Worm (Caenorhabditis elegans) whole organism, L4 larva: ENCODE data around the gene unc-6.
A peak's percentile ranks its signal among the peaks of the same experiment; 100 is the strongest.
"Not testable (repeated sequence)": the region's sequence is repeated elsewhere in the genome, so short reads cannot be mapped to it uniquely, and the experiment has no call there.

Source experiments
- F10B5.3 ChIP-seq: sonication (generic microtip); optimal IDR thresholded peaks from 2 replicates; lab custom pipeline; 2016; ENCODE audit warnings: mild to moderate bottlenecking, missing genetic modification characterization, missing compliant biosample characterization
- F26F4.8 ChIP-seq: fragments of 200-800 bp; sonication (Bioruptor generic); conservative IDR thresholded peaks from 2 replicates; pipeline ENCODE4 v1.3.6; 2022; ENCODE audit warnings: missing genetic modification characterization, missing compliant biosample characterization
- F37D6.2 ChIP-seq: sonication (generic microtip); optimal IDR thresholded peaks from 2 replicates; lab custom pipeline; 2016; ENCODE audit warnings: mild to moderate bottlenecking, missing genetic modification characterization, missing compliant biosample characterization
- ZK337.2 ChIP-seq: fragments of 200-800 bp; sonication (Bioruptor generic); IDR thresholded peaks from 2 replicates; pipeline ENCODE4 v1.3.6; 2022; ENCODE audit warnings: missing genetic modification reagents, missing genetic modification characterization, missing compliant biosample characterization
- aly-2 ChIP-seq: sonication (generic microtip); optimal IDR thresholded peaks from 2 replicates; lab custom pipeline; 2018; ENCODE audit warnings: missing biosample characterization, missing genetic modification characterization
- ceh-20 ChIP-seq: fragments of 200-800 bp; sonication (Bioruptor generic); IDR thresholded peaks from 2 replicates; pipeline ENCODE4 v1.3.6; 2022; ENCODE audit warnings: missing genetic modification reagents, missing genetic modification characterization, missing compliant biosample characterization
- ceh-44 ChIP-seq: fragments of 200-800 bp; sonication (Bioruptor generic); IDR thresholded peaks from 2 replicates; pipeline ENCODE4 v1.3.6; 2022; ENCODE audit warnings: missing genetic modification reagents, missing genetic modification characterization, missing compliant biosample characterization
- daf-12 ChIP-seq: fragments of 150-350 bp; optimal IDR thresholded peaks from 2 replicates; lab custom pipeline; 2014; ENCODE audit warnings: missing biosample characterization, missing genetic modification reagents, missing genetic modification characterization
- daf-16 ChIP-seq, 3 experiments: sonication (generic microtip); optimal IDR thresholded peaks; 2 replicates each; lab custom pipeline; 2016 to 2017; ENCODE audit warnings: missing genetic modification characterization in 3 of 3, missing genetic modification reagents in 3 of 3, mild to moderate bottlenecking in 2 of 3, missing compliant biosample characterization in 2 of 3, missing biosample characterization in 1 of 3, moderate library complexity in 1 of 3
- dve-1 ChIP-seq: sonication (generic microtip); optimal IDR thresholded peaks from 2 replicates; lab custom pipeline; 2017; ENCODE audit warnings: antibody characterized with exemption, mild to moderate bottlenecking, missing genetic modification characterization, missing compliant biosample characterization; ENCODE audit not compliant: insufficient read depth
- egl-43 ChIP-seq: fragments of 200-800 bp; sonication (Bioruptor generic); IDR thresholded peaks from 2 replicates; pipeline ENCODE4 v1.3.6; 2022; ENCODE audit warnings: missing genetic modification reagents, missing genetic modification characterization, missing compliant biosample characterization
- fos-1 ChIP-seq: fragments of 150-350 bp; optimal IDR thresholded peaks from 2 replicates; lab custom pipeline; 2014; ENCODE audit warnings: missing biosample characterization, missing genetic modification characterization
- hlh-11 ChIP-seq: fragments of 200-800 bp; sonication (Bioruptor generic); optimal IDR thresholded peaks from 2 replicates; lab custom pipeline; 2018; ENCODE audit warnings: mild to moderate bottlenecking, missing genetic modification characterization, missing compliant biosample characterization
- hlh-30 ChIP-seq: sonication (generic microtip); optimal IDR thresholded peaks from 2 replicates; lab custom pipeline; 2017; ENCODE audit warnings: antibody characterized with exemption, mild to moderate bottlenecking, missing genetic modification characterization, missing compliant biosample characterization; ENCODE audit not compliant: insufficient read depth
- hmg-1.1 ChIP-seq: fragments of 200-800 bp; sonication (Bioruptor generic); IDR thresholded peaks from 2 replicates; pipeline ENCODE4 v1.3.6; 2022; ENCODE audit warnings: missing genetic modification reagents, missing genetic modification characterization, missing compliant biosample characterization
- lin-1 ChIP-seq: fragments of 200-800 bp; sonication (Bioruptor generic); IDR thresholded peaks from 2 replicates; pipeline ENCODE4 v1.3.6; 2022; ENCODE audit warnings: missing genetic modification reagents, missing genetic modification characterization, missing compliant biosample characterization
- mdl-1 ChIP-seq, 2 experiments: fragments of 150-350 bp in 1 of 2; sonication (generic microtip) in 1 of 2; optimal IDR thresholded peaks; 2 replicates each; lab custom pipeline; 2014 to 2017; ENCODE audit warnings: missing biosample characterization in 2 of 2, missing genetic modification characterization in 2 of 2
- mep-1 ChIP-seq: fragments of 150-350 bp; sonication (generic microtip); optimal IDR thresholded peaks from 3 replicates; lab custom pipeline; 2014; ENCODE audit warnings: missing biosample characterization, missing genetic modification characterization
- mxl-2 ChIP-seq: fragments of 200-800 bp; sonication (Bioruptor generic); conservative IDR thresholded peaks from 2 replicates; pipeline ENCODE4 v1.3.6; 2022; ENCODE audit warnings: missing genetic modification reagents, missing genetic modification characterization, missing compliant biosample characterization
- nhr-10 ChIP-seq: fragments of 150-350 bp; optimal IDR thresholded peaks from 2 replicates; lab custom pipeline; 2014; ENCODE audit warnings: missing biosample characterization, missing genetic modification characterization
- nhr-102 ChIP-seq: sonication (generic microtip); optimal IDR thresholded peaks from 2 replicates; lab custom pipeline; 2016; ENCODE audit warnings: mild to moderate bottlenecking, missing genetic modification characterization, moderate library complexity, missing compliant biosample characterization
- nhr-11 ChIP-seq: fragments of 150-350 bp; optimal IDR thresholded peaks from 2 replicates; lab custom pipeline; 2014; ENCODE audit warnings: missing biosample characterization, missing genetic modification characterization
- nhr-28 ChIP-seq: fragments of 150-350 bp; optimal IDR thresholded peaks from 2 replicates; lab custom pipeline; 2014; ENCODE audit warnings: missing biosample characterization, missing genetic modification characterization
- nhr-42 ChIP-seq: fragments of 200-800 bp; sonication (Bioruptor generic); IDR thresholded peaks from 2 replicates; pipeline ENCODE4 v1.3.6; 2022; ENCODE audit warnings: missing genetic modification characterization, missing compliant biosample characterization
- nhr-48 ChIP-seq: sonication (generic microtip); optimal IDR thresholded peaks from 2 replicates; lab custom pipeline; 2016; ENCODE audit warnings: mild to moderate bottlenecking, missing genetic modification characterization, missing compliant biosample characterization
- nhr-76 ChIP-seq: fragments of 150-350 bp; optimal IDR thresholded peaks from 2 replicates; lab custom pipeline; 2014; ENCODE audit warnings: missing biosample characterization, missing genetic modification characterization
- php-3 ChIP-seq: fragments of 200-800 bp; sonication (Bioruptor generic); IDR thresholded peaks from 2 replicates; pipeline ENCODE4 v1.3.6; 2022; ENCODE audit warnings: missing genetic modification reagents, missing genetic modification characterization, missing compliant biosample characterization
- pqm-1 ChIP-seq: sonication (generic microtip); optimal IDR thresholded peaks from 2 replicates; lab custom pipeline; 2017; ENCODE audit warnings: missing biosample characterization, missing genetic modification characterization
- saeg-2 ChIP-seq: fragments of 200-800 bp; sonication (Bioruptor generic); IDR thresholded peaks from 2 replicates; pipeline ENCODE4 v1.3.6; 2022; ENCODE audit warnings: missing genetic modification reagents, missing genetic modification characterization, missing compliant biosample characterization
- set-16 ChIP-seq: fragments of 200-800 bp; sonication (Bioruptor generic); IDR thresholded peaks from 2 replicates; pipeline ENCODE4 v1.3.6; 2022; ENCODE audit warnings: missing genetic modification reagents, missing genetic modification characterization, missing compliant biosample characterization
- snpc-1.2 ChIP-seq: fragments of 200-800 bp; sonication (Bioruptor generic); IDR thresholded peaks from 2 replicates; pipeline ENCODE4 v1.3.6; 2022; ENCODE audit warnings: missing genetic modification reagents, missing genetic modification characterization, missing compliant biosample characterization
- spr-1 ChIP-seq: sonication (generic microtip); optimal IDR thresholded peaks from 2 replicates; lab custom pipeline; 2016; ENCODE audit warnings: mild to moderate bottlenecking, missing genetic modification characterization, missing compliant biosample characterization
- spr-3 ChIP-seq: fragments of 200-800 bp; sonication (Bioruptor generic); optimal IDR thresholded peaks from 2 replicates; lab custom pipeline; 2018; ENCODE audit warnings: mild to moderate bottlenecking, missing genetic modification characterization, missing compliant biosample characterization
- unc-130 ChIP-seq: sonication (generic microtip); optimal IDR thresholded peaks from 2 replicates; lab custom pipeline; 2016; ENCODE audit warnings: missing genetic modification reagents, missing genetic modification characterization, missing compliant biosample characterization
- unc-62 ChIP-seq, 3 experiments: fragments of 150-350 bp in 1 of 3; sonication (generic microtip); optimal IDR thresholded peaks in 2 of 3; peaks in 1 of 3; 1 replicate in 1 of 3; 2 replicates in 2 of 3; lab custom pipeline; 2014 to 2017; ENCODE audit warnings: missing biosample characterization in 3 of 3, missing genetic modification characterization in 3 of 3, missing genetic modification reagents in 3 of 3, missing genotype in 1 of 3
- ztf-11 ChIP-seq: fragments of 150-350 bp; optimal IDR thresholded peaks from 2 replicates; lab custom pipeline; 2014; ENCODE audit warnings: missing biosample characterization, missing genetic modification characterization
- ztf-7 ChIP-seq: fragments of 150-350 bp; optimal IDR thresholded peaks from 2 replicates; lab custom pipeline; 2014; ENCODE audit warnings: missing biosample characterization, missing genetic modification characterization

The unc-6 gene

ce11 chrX:6877436-6877835 lies 12.0 kb upstream of the unc-6 start, which contains the start of gene col-173:
col-173 (minus strand) TSS chrX:6877536.
- TF ChIP-seq ztf-11 (tag; lab: Kevin White, UChicago) (no peak), set-16 (GFP tag; lab: Robert Waterston, UW) (no peak), php-3 (GFP tag; lab: Robert Waterston, UW) (no peak), daf-12 (no peak), nhr-28 (tag; lab: Kevin White, UChicago) (no peak), unc-62 (GFP tag; optimal IDR thresholded peaks at IDR 0.05 in 1 of 2; lab: Kevin White, UChicago) (peak in 1 of 2 experiments; percentile 83), unc-62 (tag; optimal IDR thresholded peaks at IDR 0.05; lab: Kevin White, UChicago) (no peak)
- TF ChIP-seq, all 104 proteins: peak for 1

DNA sequence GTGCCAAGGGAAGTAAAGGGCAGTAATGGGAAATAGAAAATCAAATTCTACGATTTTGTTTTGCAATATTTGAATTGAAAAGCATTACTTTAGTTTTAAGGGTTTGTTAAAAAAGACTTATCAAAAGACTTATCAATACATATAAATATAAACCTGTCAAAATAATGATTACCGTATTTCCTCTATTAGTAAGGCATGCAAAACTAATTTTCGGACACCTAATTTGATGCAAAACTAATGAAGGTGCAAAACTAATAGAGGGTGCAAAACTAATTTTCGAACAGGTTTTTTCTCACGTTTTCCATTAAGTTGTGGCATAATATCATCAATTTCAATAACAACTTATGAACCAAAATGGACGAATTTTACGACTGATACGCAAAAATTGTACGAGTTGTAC lies 7.7 kb upstream of the unc-6 start, which contains the start of gene F41C6.6:
Gene F41C6.6, minus strand, starts transcription at position 101 of the 400 bp plus-strand sequence.
- not testable (repeated sequence) for TF ChIP-seq lin-1 (GFP tag; lab: Robert Waterston, UW); egl-43; nhr-42 (GFP tag; lab: Robert Waterston, UW)

ce11 chrX:6884439-6884838 lies 5.0 kb upstream of the unc-6 start:
- TF ChIP-seq daf-16 (GFP tag; optimal IDR thresholded peaks at IDR 0.05; lab: Kevin White, UChicago) (no peak), daf-16 (tag; optimal IDR thresholded peaks at IDR 0.05; lab: Kevin White, UChicago) (peak; percentile 95), php-3 (GFP tag; lab: Robert Waterston, UW) (peak; percentile 49; the same call in 1 of the 2 replicates), ztf-11 (tag; lab: Kevin White, UChicago) (no peak), dve-1 (tag; lab: Kevin White, UChicago) (peak; percentile 41)

- TF ChIP-seq nhr-11 (tag; lab: Kevin White, UChicago) (no peak), nhr-76 (tag; lab: Kevin White, UChicago) (no peak), hlh-30 (tag; lab: Kevin White, UChicago) (no peak), nhr-10 (tag; lab: Kevin White, UChicago) (no peak), ceh-44 (GFP tag; lab: Robert Waterston, UW) (no peak), daf-16 (GFP tag; optimal IDR thresholded peaks at IDR 0.05; lab: Kevin White, UChicago) (no peak), daf-16 (tag; optimal IDR thresholded peaks at IDR 0.05; lab: Kevin White, UChicago) (peak; percentile 81), spr-3 (GFP tag; lab: Kevin White, UChicago) (no peak), F10B5.3 (tag; lab: Kevin White, UChicago) (no peak), nhr-28 (tag; lab: Kevin White, UChicago) (peak; percentile 33), spr-1 (no peak), nhr-48 (tag; lab: Kevin White, UChicago) (no peak), F26F4.8 (GFP tag; lab: Robert Waterston, UW) (no peak), aly-2 (tag; lab: Kevin White, UChicago) (no peak), snpc-1.2 (no peak), mep-1 (tag; lab: Kevin White, UChicago) (no peak), ztf-7 (tag; lab: Kevin White, UChicago) (no peak), hmg-1.1 (GFP tag; lab: Robert Waterston, UW) (no peak), nhr-102 (tag; lab: Kevin White, UChicago) (no peak), unc-130 (GFP tag; lab: Kevin White, UChicago) (no peak), saeg-2 (GFP tag; lab: Robert Waterston, UW) (no peak), F37D6.2 (tag; lab: Kevin White, UChicago) (no peak), lin-1 (GFP tag; lab: Robert Waterston, UW) (no peak), hlh-11 (tag; lab: Kevin White, UChicago) (peak; percentile 38), mxl-2 (no peak), pqm-1 (tag; lab: Kevin White, UChicago) (peak; percentile 47), ZK337.2 (GFP tag; lab: Robert Waterston, UW) (no peak), php-3 (GFP tag; lab: Robert Waterston, UW) (peak; percentile 78), ceh-20 (GFP tag; lab: Robert Waterston, UW) (no peak), dve-1 (tag; lab: Kevin White, UChicago) (peak; percentile 61), mdl-1 (tag; optimal IDR thresholded peaks at IDR 0.05; lab: Kevin White, UChicago) (no peak), fos-1 (tag; lab: Kevin White, UChicago) (no peak)
These were observed 4.1 kb upstream of the unc-6 start, which contains the start of gene F41C6.7 for ce11 chrX:6885227-6885853. F41C6.7 (minus strand) TSS chrX:6885277.
